Worm (Caenorhabditis elegans): ENCODE measurements around the gene clk-1.

clk-1 gene

ce11 chrIII:5291281-5291680 lies 13.6 kb downstream of the clk-1 start (continued):
- TF ChIP-seq tra-1 (GFP tag; IDR thresholded peaks at IDR 0.05) (peak; percentile 47; the same call in 1 of the 2 replicates), dmd-6 (GFP tag; IDR thresholded peaks at IDR 0.05) (peak; percentile 64), spr-3 (GFP tag; optimal IDR thresholded peaks at IDR 0.05) (no peak), fkh-10 (GFP tag; optimal IDR thresholded peaks at IDR 0.05) (no peak)

DNA sequence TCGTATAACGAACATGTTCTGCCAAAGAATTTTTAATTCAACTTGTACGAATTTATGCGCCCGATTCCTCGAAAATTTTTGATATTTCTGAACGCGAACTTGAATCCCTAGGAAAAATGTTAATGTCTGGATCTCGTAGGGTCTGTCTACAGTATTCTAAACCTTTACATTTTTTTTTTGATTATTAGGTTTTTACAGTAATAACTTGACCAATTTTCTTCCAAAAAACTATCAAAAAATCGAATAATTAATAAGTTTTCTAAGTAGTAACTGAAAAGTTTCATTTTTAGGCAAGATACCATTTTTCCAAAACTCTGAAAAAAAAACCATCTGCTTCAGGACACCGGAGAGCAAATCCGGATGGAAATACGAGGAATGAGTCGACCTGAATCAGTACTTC lies 16.6 kb downstream of the clk-1 start:
- TF ChIP-seq zfp-3 (GFP tag; conservative IDR thresholded peaks at IDR 0.05), result no peak
- TF ChIP-seq unc-62 (GFP tag; optimal IDR thresholded peaks at IDR 0.05 in 1 of 2), result peak in 1 of 2 experiments; percentile 92
- no peak for TF ChIP-seq unc-62 (tag; optimal IDR thresholded peaks at IDR 0.05)
- TF ChIP-seq R02D3.7 (tag; optimal IDR thresholded peaks at IDR 0.05), result no peak

DNA sequence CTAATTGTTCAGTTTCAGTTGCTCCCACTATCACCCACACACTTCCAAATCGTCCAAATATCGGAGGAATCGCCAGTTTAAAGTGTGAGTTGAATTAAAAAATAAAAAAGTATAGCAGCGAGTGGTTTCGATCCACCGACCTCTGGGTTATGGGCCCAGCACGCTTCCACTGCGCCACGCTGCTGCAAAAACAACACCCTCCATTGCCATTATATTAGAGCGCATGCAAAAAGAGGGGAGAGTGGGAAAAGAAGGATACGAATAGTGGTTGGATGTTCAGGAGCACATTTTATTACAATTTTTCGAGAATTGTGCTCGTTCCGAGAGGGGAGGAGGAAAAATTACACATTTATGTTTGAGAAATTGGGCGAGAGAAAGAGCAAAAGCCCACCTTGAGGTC lies 17.2 kb downstream of the clk-1 start:
- TF ChIP-seq unc-62 (GFP tag; optimal IDR thresholded peaks at IDR 0.05 in 1 of 2) (peak in 1 of 2 experiments; percentile 27), unc-62 (tag; optimal IDR thresholded peaks at IDR 0.05) (no peak), rbr-2 (tag; optimal IDR thresholded peaks at IDR 0.05) (peak; percentile 64), daf-16 (GFP tag; optimal IDR thresholded peaks at IDR 0.05) (peak; percentile 78 to 86), daf-16 (tag; optimal IDR thresholded peaks at IDR 0.05) (peak; percentile 46), aha-1 (tag) (no peak), F10B5.3 (tag; optimal IDR thresholded peaks at IDR 0.05) (peak; percentile 41), nhr-42 (GFP tag; IDR thresholded peaks at IDR 0.05) (peak; percentile 78), F49E8.2 (tag; optimal IDR thresholded peaks at IDR 0.05; ENCODE audit: borderline replicate concordance) (peak; percentile 35), nhr-10 (tag; optimal IDR thresholded peaks at IDR 0.05) (no peak), set-16 (GFP tag; IDR thresholded peaks at IDR 0.05) (no peak), dmd-6 (GFP tag; IDR thresholded peaks at IDR 0.05) (peak; percentile 59), egl-43 (GFP tag; IDR thresholded peaks at IDR 0.05) (peak; percentile 97), nhr-11 (tag; optimal IDR thresholded peaks at IDR 0.05) (peak; percentile 44), T20F7.1 (GFP tag; optimal IDR thresholded peaks at IDR 0.05) (peak; percentile 47), ceh-28 (tag; optimal IDR thresholded peaks at IDR 0.05) (no peak), gei-8 (GFP tag; optimal IDR thresholded peaks at IDR 0.05) (peak; percentile 79), hif-1 (tag; optimal IDR thresholded peaks at IDR 0.05) (peak; percentile 2 to 56), zip-2 (tag; optimal IDR thresholded peaks at IDR 0.05) (no peak), mdl-1 (tag; optimal IDR thresholded peaks at IDR 0.05) (peak in 1 of 2 experiments; percentile 52), D1046.2 (GFP tag; IDR thresholded peaks at IDR 0.05) (peak; percentile 81), mes-2 (tag; optimal IDR thresholded peaks at IDR 0.05; ENCODE audit: poor library complexity, severe bottlenecking) (peak; percentile 68), ceh-44 (GFP tag; IDR thresholded peaks at IDR 0.05) (peak; percentile 85; the same call in 1 of the 2 replicates), R02D3.7 (tag; optimal IDR thresholded peaks at IDR 0.05) (peak; percentile 3), lir-3 (tag; optimal IDR thresholded peaks at IDR 0.05) (peak; percentile 81), ceh-62 (tag; optimal IDR thresholded peaks at IDR 0.05) (no peak), saeg-2 (GFP tag; IDR thresholded peaks at IDR 0.05) (no peak), pqm-1 (tag; optimal IDR thresholded peaks at IDR 0.05) (no peak), madf-9 (GFP tag; conservative IDR thresholded peaks at IDR 0.05) (0 out of 2 replicates have a peak, but pooled peaks have one; percentile 59), Y5F2A.4 (GFP tag; optimal IDR thresholded peaks at IDR 0.05) (peak; percentile 74), egl-27 (tag; optimal IDR thresholded peaks at IDR 0.05) (no peak), nhr-28 (tag; optimal IDR thresholded peaks at IDR 0.05) (peak; percentile 23), T26A8.4 (GFP tag; IDR thresholded peaks at IDR 0.05) (peak; percentile 87), Y105C5A.15 (GFP tag; IDR thresholded peaks at IDR 0.05) (0 out of 2 replicates have a peak, but pooled peaks have one; percentile 47), ztf-11 (tag; optimal IDR thresholded peaks at IDR 0.05) (no peak), nhr-6 (tag; optimal IDR thresholded peaks at IDR 0.05) (no peak), F37D6.2 (tag; optimal IDR thresholded peaks at IDR 0.05) (peak; percentile 51), hlh-11 (tag; optimal IDR thresholded peaks at IDR 0.05) (no peak), spr-3 (GFP tag; optimal IDR thresholded peaks at IDR 0.05) (peak; percentile 69), attf-4 (tag; optimal IDR thresholded peaks at IDR 0.05) (no peak), nhr-102 (tag; optimal IDR thresholded peaks at IDR 0.05) (peak; percentile 57), nhr-41 (GFP tag; IDR thresholded peaks at IDR 0.05) (peak; percentile 65; the same call in 1 of the 2 replicates), dpl-1 (GFP tag; optimal IDR thresholded peaks at IDR 0.05) (peak; percentile 18), F44E2.7 (GFP tag; IDR thresholded peaks at IDR 0.05) (peak; percentile 68; the same call in 1 of the 2 replicates), nhr-48 (tag; optimal IDR thresholded peaks at IDR 0.05) (peak; percentile 39)
